Fruit fly (Drosophila melanogaster): ENCODE measurements around the gene Sol1.

DNA sequence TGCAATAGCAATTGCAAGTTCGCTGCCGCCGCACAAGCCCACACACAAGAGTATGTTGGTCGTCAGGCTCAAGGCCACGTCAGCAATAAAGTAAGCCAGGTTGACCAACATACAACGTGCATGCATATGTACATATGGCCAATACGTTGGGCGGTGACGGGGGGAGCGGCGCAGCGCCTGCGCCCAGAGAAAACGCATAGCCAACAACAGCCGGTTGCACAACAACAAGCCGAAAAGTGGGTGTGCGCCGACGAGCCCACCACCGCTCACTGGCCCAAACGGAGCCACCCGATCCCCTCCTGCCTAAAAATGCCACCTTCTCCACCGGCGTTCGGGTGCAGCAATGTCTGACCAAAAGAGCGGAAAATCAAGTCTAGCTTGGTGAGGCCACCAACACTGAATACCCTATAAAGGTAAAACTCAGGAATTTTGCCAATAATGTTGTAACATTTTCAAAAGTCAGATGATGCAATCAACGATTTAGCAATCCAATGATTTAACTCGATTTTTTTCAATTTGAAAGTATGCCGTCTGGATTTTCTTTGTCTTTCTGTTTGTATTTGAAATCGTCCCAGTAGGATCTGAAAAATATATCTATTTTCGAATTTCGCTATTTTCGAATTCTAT, 66.0 kb downstream of the Sol1 start, which contains the start of gene CG5509:
- TF ChIP-seq ttk (optimal IDR thresholded peaks at IDR 0.05) (no peak), insv (optimal IDR thresholded peaks at IDR 0.05) (no peak), h (optimal IDR thresholded peaks at IDR 0.05) (no peak), psq (optimal IDR thresholded peaks at IDR 0.05) (no peak), Sin3A (optimal IDR thresholded peaks at IDR 0.05) (no peak)

Measured in Kc167 (cell line).